Worm (Caenorhabditis elegans): ENCODE data around the gene R08F11.7.

DNA sequence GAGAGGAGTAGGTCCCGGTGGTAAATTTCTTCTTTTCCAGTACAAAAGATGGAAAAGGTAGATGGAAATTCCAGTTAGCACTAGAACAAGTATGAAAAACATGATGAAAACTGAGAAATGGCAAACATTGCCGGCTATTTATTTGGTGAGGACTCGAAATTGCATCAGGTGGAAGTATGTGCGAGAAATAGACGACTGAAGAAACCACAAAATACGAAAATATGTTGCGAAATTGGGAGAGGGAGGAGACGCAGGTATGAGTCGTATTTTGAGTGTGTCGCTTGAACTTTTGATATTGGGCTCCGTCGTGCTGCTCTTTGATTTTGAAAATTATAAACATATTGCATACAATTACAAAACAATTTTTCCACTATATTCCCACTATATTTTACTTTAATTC is 13.5 kb downstream of the R08F11.7 start, which contains the start of gene cyp-33C8:
- TF ChIP-seq ama-1 (optimal IDR thresholded peaks at IDR 0.05): no peak
- TF ChIP-seq mbf-1 (tag; optimal IDR thresholded peaks at IDR 0.05): no peak
- no peak for TF ChIP-seq nhr-77 (tag; optimal IDR thresholded peaks at IDR 0.05)
- no peak for TF ChIP-seq unc-39 (tag; optimal IDR thresholded peaks at IDR 0.05)
- no peak for TF ChIP-seq skn-1 (tag; optimal IDR thresholded peaks at IDR 0.05)
- TF ChIP-seq nhr-237 (tag; optimal IDR thresholded peaks at IDR 0.05): no peak
- TF ChIP-seq lsy-2 (tag; optimal IDR thresholded peaks at IDR 0.05): no peak
- no peak for TF ChIP-seq ceh-82 (tag; optimal IDR thresholded peaks at IDR 0.05)

All from whole organism, L2 larva.